Worm (Caenorhabditis elegans) whole organism, late embryonic: ENCODE data around the gene farl-11.

Experiments used
- F13H6.1 ChIP-seq: sonication (generic microtip); optimal IDR thresholded peaks from 2 replicates; lab custom pipeline; 2016; ENCODE audit warnings: missing genetic modification characterization, missing compliant biosample characterization
- K02D7.2 ChIP-seq: sonication (generic microtip); optimal IDR thresholded peaks from 2 replicates; lab custom pipeline; 2017; ENCODE audit warnings: mild to moderate bottlenecking, missing genetic modification characterization, missing compliant biosample characterization
- T23F11.4 ChIP-seq: fragments of 200-800 bp; sonication (Bioruptor generic); optimal IDR thresholded peaks from 2 replicates; lab custom pipeline; 2018; ENCODE audit warnings: mild to moderate bottlenecking, missing genetic modification characterization, missing compliant biosample characterization
- ceh-14 ChIP-seq: sonication (generic microtip); optimal IDR thresholded peaks from 2 replicates; lab custom pipeline; 2016; ENCODE audit warnings: missing genotype, missing genetic modification characterization, missing compliant biosample characterization
- ceh-18 ChIP-seq: sonication (generic microtip); optimal IDR thresholded peaks from 2 replicates; lab custom pipeline; 2016; ENCODE audit warnings: missing genetic modification characterization, missing compliant biosample characterization
- ceh-2 ChIP-seq: sonication (generic microtip); optimal IDR thresholded peaks from 2 replicates; lab custom pipeline; 2016; ENCODE audit warnings: missing genotype, missing genetic modification characterization, missing compliant biosample characterization
- ceh-22 ChIP-seq: sonication (generic microtip); optimal IDR thresholded peaks from 2 replicates; lab custom pipeline; 2017; ENCODE audit warnings: missing biosample characterization, missing genetic modification characterization
- ceh-24 ChIP-seq: sonication (generic microtip); optimal IDR thresholded peaks from 2 replicates; lab custom pipeline; 2016; ENCODE audit warnings: mild to moderate bottlenecking, missing genetic modification characterization, missing compliant biosample characterization
- ceh-31 ChIP-seq: sonication (generic microtip); optimal IDR thresholded peaks from 2 replicates; lab custom pipeline; 2016; ENCODE audit warnings: missing genetic modification characterization, missing compliant biosample characterization
- ceh-34 ChIP-seq: sonication (generic microtip); optimal IDR thresholded peaks from 2 replicates; lab custom pipeline; 2016; ENCODE audit warnings: mild to moderate bottlenecking, missing genetic modification characterization, missing compliant biosample characterization
- ceh-9 ChIP-seq: sonication (generic microtip); optimal IDR thresholded peaks from 2 replicates; lab custom pipeline; 2016; ENCODE audit warnings: mild to moderate bottlenecking, missing genetic modification characterization, inconsistent platforms, missing compliant biosample characterization
- che-1 ChIP-seq: sonication (generic microtip); optimal IDR thresholded peaks from 2 replicates; lab custom pipeline; 2016; ENCODE audit warnings: mild to moderate bottlenecking, missing genetic modification characterization, missing compliant biosample characterization
- dmd-4 ChIP-seq: sonication (generic microtip); optimal IDR thresholded peaks from 2 replicates; lab custom pipeline; 2016; ENCODE audit warnings: borderline replicate concordance, missing genetic modification characterization, missing compliant biosample characterization
- elt-2 ChIP-seq: sonication (generic microtip); optimal IDR thresholded peaks from 2 replicates; lab custom pipeline; 2016; ENCODE audit warnings: missing genetic modification reagents, missing genetic modification characterization, missing compliant biosample characterization
- elt-4 ChIP-seq: sonication (generic microtip); optimal IDR thresholded peaks from 2 replicates; lab custom pipeline; 2016; ENCODE audit warnings: missing genetic modification characterization, missing compliant biosample characterization
- eyg-1 ChIP-seq: sonication (generic microtip); optimal IDR thresholded peaks from 2 replicates; lab custom pipeline; 2016; ENCODE audit warnings: missing genotype, missing genetic modification characterization, missing compliant biosample characterization
- fkh-6 ChIP-seq: sonication (generic microtip); optimal IDR thresholded peaks from 2 replicates; lab custom pipeline; 2016; ENCODE audit warnings: missing genetic modification characterization, missing compliant biosample characterization
- gmeb-2 ChIP-seq: sonication (generic microtip); optimal IDR thresholded peaks from 2 replicates; lab custom pipeline; 2016; ENCODE audit warnings: missing genetic modification characterization, inconsistent platforms, missing compliant biosample characterization
- hlh-13 ChIP-seq: fragments of 200-800 bp; sonication (Bioruptor generic); optimal IDR thresholded peaks from 2 replicates; lab custom pipeline; 2018; ENCODE audit warnings: mild to moderate bottlenecking, missing genetic modification characterization, missing compliant biosample characterization
- hlh-8 ChIP-seq: sonication (generic microtip); optimal IDR thresholded peaks from 2 replicates; lab custom pipeline; 2016; ENCODE audit warnings: missing genotype, missing genetic modification characterization, missing compliant biosample characterization
- madf-2 ChIP-seq: sonication (generic microtip); optimal IDR thresholded peaks from 2 replicates; lab custom pipeline; 2017; ENCODE audit warnings: missing genetic modification characterization, missing compliant biosample characterization
- mec-3 ChIP-seq: sonication (generic microtip); optimal IDR thresholded peaks from 2 replicates; lab custom pipeline; 2016; ENCODE audit warnings: borderline replicate concordance, missing genetic modification characterization, missing compliant biosample characterization
- nfya-1 ChIP-seq: sonication (generic microtip); optimal IDR thresholded peaks from 2 replicates; lab custom pipeline; 2017; ENCODE audit warnings: missing genetic modification characterization, mild to moderate bottlenecking, missing compliant biosample characterization, antibody characterized with exemption, moderate library complexity
- nhr-11 ChIP-seq: fragments of 150-350 bp; optimal IDR thresholded peaks from 2 replicates; lab custom pipeline; 2014; ENCODE audit warnings: missing biosample characterization, missing genetic modification characterization
- npax-4 ChIP-seq: sonication (generic microtip); optimal IDR thresholded peaks from 2 replicates; lab custom pipeline; 2016; ENCODE audit warnings: missing genetic modification characterization, missing compliant biosample characterization
- pax-1 ChIP-seq: fragments of 150-350 bp; optimal IDR thresholded peaks from 2 replicates; lab custom pipeline; 2014; ENCODE audit warnings: missing biosample characterization, missing genetic modification characterization
- pros-1 ChIP-seq: fragments of 150-350 bp; optimal IDR thresholded peaks from 2 replicates; lab custom pipeline; 2014; ENCODE audit warnings: missing biosample characterization, missing genetic modification reagents, missing genetic modification characterization
- sdc-2 ChIP-seq: sonication (generic microtip); optimal IDR thresholded peaks from 2 replicates; lab custom pipeline; 2016; ENCODE audit warnings: missing genotype, missing genetic modification characterization, missing compliant biosample characterization
- sox-4 ChIP-seq: sonication (generic microtip); optimal IDR thresholded peaks from 2 replicates; lab custom pipeline; 2017; ENCODE audit warnings: mild to moderate bottlenecking, missing genetic modification characterization, inconsistent platforms, missing compliant biosample characterization
- syd-9 ChIP-seq: sonication (generic microtip); optimal IDR thresholded peaks from 2 replicates; lab custom pipeline; 2016; ENCODE audit warnings: mild to moderate bottlenecking, missing genetic modification characterization, moderate library complexity, missing compliant biosample characterization
- tbx-2 ChIP-seq: sonication (generic microtip); optimal IDR thresholded peaks from 2 replicates; lab custom pipeline; 2016; ENCODE audit warnings: missing genetic modification characterization, missing compliant biosample characterization
- tbx-7 ChIP-seq: sonication (generic microtip); optimal IDR thresholded peaks from 2 replicates; lab custom pipeline; 2016; ENCODE audit warnings: missing genotype, missing genetic modification characterization, missing compliant biosample characterization
- unc-55 ChIP-seq: sonication (generic microtip); optimal IDR thresholded peaks from 2 replicates; lab custom pipeline; 2017; ENCODE audit warnings: missing biosample characterization, missing genetic modification reagents, missing genetic modification characterization
- unc-86 ChIP-seq: sonication (generic microtip); optimal IDR thresholded peaks from 2 replicates; lab custom pipeline; 2016; ENCODE audit warnings: missing genetic modification characterization, missing compliant biosample characterization
- zip-5 ChIP-seq: sonication (generic microtip); optimal IDR thresholded peaks from 2 replicates; lab custom pipeline; 2016; ENCODE audit warnings: missing genetic modification characterization, missing compliant biosample characterization

farl-11 gene

DNA sequence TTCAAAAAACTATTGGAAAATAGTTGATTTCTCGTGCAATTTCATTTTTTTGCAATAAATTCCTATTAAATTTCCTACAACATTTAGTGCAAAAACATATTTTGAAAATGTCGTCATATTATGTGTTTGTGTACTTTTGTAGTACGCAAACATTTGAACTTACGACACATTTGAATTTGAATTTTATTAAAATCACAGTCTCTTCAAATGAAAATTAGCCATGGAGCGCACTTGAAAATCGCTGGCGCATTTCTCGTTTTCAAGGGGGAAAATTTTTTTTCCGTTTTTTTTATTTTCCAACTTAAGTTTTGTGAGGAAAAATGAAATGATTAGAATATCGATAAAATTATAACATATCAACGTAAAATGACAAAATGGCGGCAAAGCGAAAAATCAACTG lies 42.7 kb upstream of the farl-11 start:
- no peak for TF ChIP-seq ceh-22 (tag; lab: Kevin White, UChicago)
- no peak for TF ChIP-seq fkh-6 (tag; lab: Kevin White, UChicago)
- no peak for TF ChIP-seq sox-4
- TF ChIP-seq ceh-9 (tag; lab: Kevin White, UChicago): no peak
- TF ChIP-seq elt-4 (tag; lab: Kevin White, UChicago): no peak
- no peak for TF ChIP-seq pax-1
- TF ChIP-seq madf-2 (tag; lab: Kevin White, UChicago): no peak
- TF ChIP-seq hlh-13 (GFP tag; lab: Kevin White, UChicago): no peak

DNA sequence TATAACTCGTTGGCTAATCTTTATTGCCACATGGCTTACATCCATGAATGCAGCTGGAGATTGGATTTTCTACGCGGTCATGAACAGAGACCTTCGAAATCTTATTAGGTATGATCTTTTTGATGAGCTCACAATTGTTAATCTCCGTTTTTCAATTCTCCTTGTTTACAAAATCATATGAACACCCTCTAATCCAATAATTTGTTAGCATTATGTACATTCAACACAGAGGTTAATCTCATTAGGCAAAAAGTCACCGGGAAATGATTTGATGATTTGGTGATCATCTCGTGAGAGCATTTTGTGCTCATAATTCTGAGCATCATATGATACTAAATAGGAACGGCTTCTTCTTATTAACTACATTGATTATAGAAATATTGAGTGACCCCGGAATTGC lies 41.4 kb upstream of the farl-11 start:
- no peak for TF ChIP-seq fkh-6 (tag; lab: Kevin White, UChicago)
- TF ChIP-seq npax-4: no peak
- no peak for TF ChIP-seq ceh-34 (tag; lab: Kevin White, UChicago)

DNA sequence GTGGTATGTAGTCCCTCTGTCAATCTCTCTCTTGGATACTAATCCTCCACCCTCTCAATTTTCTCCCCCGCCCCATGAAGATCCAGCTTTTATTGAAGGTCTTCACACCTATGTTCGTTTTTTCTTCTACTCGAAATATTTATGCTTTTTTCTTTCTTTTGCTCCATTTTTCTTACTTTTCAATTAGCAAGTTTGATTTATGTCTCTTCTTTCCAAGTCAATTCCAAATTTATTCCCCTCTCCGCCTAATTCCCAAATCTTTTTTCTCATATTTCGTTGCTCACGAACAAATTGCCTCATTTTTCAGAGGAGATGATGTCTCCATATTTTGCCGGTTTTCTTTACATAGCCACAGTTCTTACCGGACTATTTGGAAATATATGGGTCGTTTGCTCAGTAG lies 39.5 kb upstream of the farl-11 start, which contains the start of gene npr-31:
Gene npr-31 (plus strand): TSS at position 301 of the 400 bp plus-strand sequence.
- TF ChIP-seq sdc-2 (tag; lab: Kevin White, UChicago) (no peak), hlh-8 (tag; lab: Kevin White, UChicago) (no peak), nhr-11 (tag; lab: Kevin White, UChicago) (no peak), ceh-9 (tag; lab: Kevin White, UChicago) (no peak), elt-4 (tag; lab: Kevin White, UChicago) (no peak), ceh-31 (tag; lab: Kevin White, UChicago) (no peak), K02D7.2 (tag; lab: Kevin White, UChicago) (no peak), ceh-22 (tag; lab: Kevin White, UChicago) (no peak), pax-1 (no peak), ceh-24 (tag; lab: Kevin White, UChicago) (no peak), pros-1 (no peak), ceh-2 (tag; lab: Kevin White, UChicago) (no peak)

DNA sequence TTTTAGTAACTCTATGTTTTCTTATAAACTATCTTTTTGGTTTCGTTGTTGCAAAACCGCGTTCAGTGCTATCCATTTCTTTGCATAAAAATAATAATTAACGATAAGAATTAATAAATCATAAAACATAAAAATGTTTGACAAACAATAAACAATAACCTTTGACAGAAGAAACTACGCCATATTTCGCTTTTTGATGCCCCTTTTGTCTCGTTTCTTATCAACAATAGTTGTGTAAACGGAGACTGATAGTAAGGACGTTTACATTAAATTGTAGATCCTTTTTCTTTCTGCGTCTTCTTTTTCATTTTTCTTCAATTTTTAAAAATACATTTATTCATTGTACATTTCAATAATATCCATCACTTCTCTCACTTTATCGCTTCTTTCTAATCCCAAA lies 34.2 kb upstream of the farl-11 start:
- no peak for TF ChIP-seq ceh-31 (tag; lab: Kevin White, UChicago)
- TF ChIP-seq F13H6.1 (tag; lab: Kevin White, UChicago): no peak
- TF ChIP-seq ceh-18: no peak
- TF ChIP-seq npax-4: no peak
- no peak for TF ChIP-seq tbx-2 (tag; lab: Kevin White, UChicago)
- TF ChIP-seq unc-86 (tag; lab: Kevin White, UChicago): no peak
- no peak for TF ChIP-seq che-1
- TF ChIP-seq elt-2 (tag; lab: Kevin White, UChicago): peak; percentile 74

DNA sequence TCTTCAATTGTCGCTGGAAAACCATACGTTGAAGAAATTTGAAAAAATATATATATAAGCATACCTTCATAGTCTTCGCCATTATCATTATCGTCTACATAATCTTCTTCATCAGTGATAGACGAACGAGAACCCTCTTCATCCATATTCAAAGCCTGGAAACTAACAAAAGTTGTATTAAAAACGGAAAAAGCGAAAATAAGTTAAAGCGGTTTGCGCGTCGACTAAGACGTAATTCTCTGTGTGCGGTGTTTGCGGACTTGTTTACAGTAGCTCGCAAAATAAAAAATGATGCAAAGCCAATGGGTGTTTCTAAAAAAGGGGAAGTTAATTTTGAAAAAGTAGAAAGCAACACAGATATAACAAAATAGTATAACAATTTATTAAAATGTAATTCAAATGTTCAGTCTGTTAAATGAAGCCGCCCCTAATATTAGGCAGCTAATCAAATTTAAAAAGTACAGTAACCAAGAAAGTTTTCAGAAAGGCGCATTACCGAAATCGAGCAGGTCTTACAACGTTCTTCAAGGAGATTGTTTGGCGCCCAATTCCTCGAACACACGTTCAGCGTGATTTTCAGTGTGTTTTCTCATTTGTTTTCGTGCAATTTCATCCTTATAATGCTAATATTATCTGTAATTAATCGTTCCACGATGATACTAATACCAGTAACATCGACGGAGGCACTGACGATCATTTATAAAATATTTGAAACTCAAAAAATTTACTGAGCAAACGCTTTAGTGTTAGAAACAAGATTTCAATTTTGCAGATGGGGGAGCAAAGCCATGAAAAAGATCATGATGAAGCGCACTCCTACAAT lies 27.2 kb upstream of the farl-11 start, which contains the start of the genes T07F8.4 and gld-3:
Gene T07F8.4 (minus strand): TSS at position 162 of the 823 bp plus-strand sequence.
Gene gld-3 (plus strand): TSS at position 773 of the 823 bp plus-strand sequence.
- TF ChIP-seq nfya-1 (tag; lab: Kevin White, UChicago) (peak; percentile 4), madf-2 (tag; lab: Kevin White, UChicago) (no peak)

DNA sequence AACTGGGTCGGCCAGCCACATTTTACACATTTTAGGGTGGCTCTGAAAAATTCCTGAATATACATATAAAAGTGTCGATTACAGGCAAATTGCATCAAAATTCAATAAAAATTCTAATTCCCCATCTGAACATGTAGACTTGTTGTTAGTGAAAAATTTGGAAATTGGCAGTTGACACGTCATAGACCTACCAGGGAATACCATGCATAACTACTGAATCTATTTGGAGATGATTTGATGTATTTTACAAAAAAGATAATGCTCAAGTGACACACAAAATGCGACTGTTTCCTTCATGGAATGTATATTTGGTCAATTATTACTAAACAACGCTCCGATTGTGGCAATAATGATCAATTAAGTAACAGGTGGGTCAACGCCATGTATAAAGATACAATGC lies 21.6 kb upstream of the farl-11 start, which contains the start of gene F10E7.1:
Gene F10E7.1 (plus strand): TSS at position 301 of the 400 bp plus-strand sequence.
- TF ChIP-seq elt-4 (tag; lab: Kevin White, UChicago): no peak
- TF ChIP-seq npax-4: no peak
- no peak for TF ChIP-seq unc-55 (GFP tag; lab: Kevin White, UChicago)
- TF ChIP-seq pros-1: no peak
- TF ChIP-seq ceh-14 (tag; lab: Kevin White, UChicago): no peak
- TF ChIP-seq dmd-4 (tag; lab: Kevin White, UChicago): no peak
- TF ChIP-seq F13H6.1 (tag; lab: Kevin White, UChicago): no peak
- no peak for TF ChIP-seq zip-5
- no peak for TF ChIP-seq eyg-1 (tag; lab: Kevin White, UChicago)
- TF ChIP-seq tbx-2 (tag; lab: Kevin White, UChicago): no peak
- no peak for TF ChIP-seq mec-3 (tag; lab: Kevin White, UChicago)
- no peak for TF ChIP-seq syd-9 (tag; lab: Kevin White, UChicago)
- no peak for TF ChIP-seq T23F11.4 (GFP tag; lab: Kevin White, UChicago)
- TF ChIP-seq tbx-7 (tag; lab: Kevin White, UChicago): no peak
- TF ChIP-seq gmeb-2 (tag; lab: Kevin White, UChicago): no peak
